Worm (Caenorhabditis elegans) whole organism, L4 larva: ENCODE measurements around the gene Y49F6B.19.
A peak's percentile ranks its signal among the peaks of the same experiment; 100 is the strongest.

Experiments
- F49E8.2 ChIP-seq: sonication (generic microtip); optimal IDR thresholded peaks from 2 replicates; lab custom pipeline; 2016; ENCODE audit warnings: missing compliant biosample characterization, mild to moderate bottlenecking, missing genetic modification characterization, borderline replicate concordance
- Y105C5A.15 ChIP-seq: fragments of 200-800 bp; sonication (Bioruptor generic); IDR thresholded peaks from 2 replicates; pipeline ENCODE4 v1.3.6; 2022; ENCODE audit warnings: missing genetic modification characterization, missing compliant biosample characterization
- Y5F2A.4 ChIP-seq: fragments of 200-800 bp; sonication (Bioruptor generic); optimal IDR thresholded peaks from 2 replicates; lab custom pipeline; 2018; ENCODE audit warnings: mild to moderate bottlenecking, missing genetic modification characterization, missing compliant biosample characterization
- ZK337.2 ChIP-seq: fragments of 200-800 bp; sonication (Bioruptor generic); IDR thresholded peaks from 2 replicates; pipeline ENCODE4 v1.3.6; 2022; ENCODE audit warnings: missing genetic modification reagents, missing genetic modification characterization, missing compliant biosample characterization
- ZK546.5 ChIP-seq, 2 experiments: sonication (generic microtip); optimal IDR thresholded peaks; 2 replicates each; lab custom pipeline; 2017; ENCODE audit warnings: missing biosample characterization in 2 of 2, missing genetic modification characterization in 2 of 2
- ama-1 ChIP-seq: fragments of 150-350 bp; optimal IDR thresholded peaks from 2 replicates; lab custom pipeline; 2014; ENCODE audit warnings: inconsistent platforms, mixed read lengths
- ceh-32 ChIP-seq: sonication (generic microtip); optimal IDR thresholded peaks from 2 replicates; lab custom pipeline; 2016; ENCODE audit warnings: mild to moderate bottlenecking, missing genetic modification characterization, missing compliant biosample characterization; ENCODE audit not compliant: poor library complexity
- ceh-44 ChIP-seq: fragments of 200-800 bp; sonication (Bioruptor generic); IDR thresholded peaks from 2 replicates; pipeline ENCODE4 v1.3.6; 2022; ENCODE audit warnings: missing genetic modification reagents, missing genetic modification characterization, missing compliant biosample characterization
- ceh-62 ChIP-seq: sonication (generic microtip); optimal IDR thresholded peaks from 2 replicates; lab custom pipeline; 2017; ENCODE audit warnings: missing biosample characterization, missing genetic modification characterization
- cey-2 ChIP-seq: sonication (generic microtip); optimal IDR thresholded peaks from 3 replicates; lab custom pipeline; 2017; ENCODE audit warnings: missing genetic modification characterization, mild to moderate bottlenecking, missing compliant biosample characterization, antibody characterized with exemption, borderline replicate concordance; ENCODE audit not compliant: insufficient read depth
- daf-19 ChIP-seq: fragments of 200-800 bp; sonication (Bioruptor generic); conservative IDR thresholded peaks from 2 replicates; pipeline ENCODE4 v1.3.6; 2022; ENCODE audit warnings: missing genetic modification characterization, missing compliant biosample characterization
- dmd-8 ChIP-seq: fragments of 200-800 bp; sonication (Bioruptor generic); IDR thresholded peaks from 2 replicates; pipeline ENCODE4 v1.3.6; 2022; ENCODE audit warnings: missing genetic modification characterization, missing compliant biosample characterization
- hif-1 ChIP-seq, 2 experiments: sonication (generic microtip); optimal IDR thresholded peaks; 2 replicates each; lab custom pipeline; 2016 to 2017; ENCODE audit warnings: missing compliant biosample characterization in 2 of 2, missing genetic modification characterization in 2 of 2, missing genetic modification reagents in 2 of 2, missing genotype in 2 of 2, mild to moderate bottlenecking in 1 of 2
- jun-1 ChIP-seq: fragments of 150-350 bp; optimal IDR thresholded peaks from 2 replicates; lab custom pipeline; 2014; ENCODE audit warnings: missing biosample characterization, missing genetic modification reagents, missing genetic modification characterization
- lin-1 ChIP-seq: fragments of 200-800 bp; sonication (Bioruptor generic); IDR thresholded peaks from 2 replicates; pipeline ENCODE4 v1.3.6; 2022; ENCODE audit warnings: missing genetic modification reagents, missing genetic modification characterization, missing compliant biosample characterization
- lin-13 ChIP-seq: fragments of 150-350 bp; optimal IDR thresholded peaks from 2 replicates; lab custom pipeline; 2014; ENCODE audit warnings: missing biosample characterization, missing genetic modification reagents, missing genetic modification characterization
- lin-29 ChIP-seq: fragments of 200-800 bp; sonication (Bioruptor generic); IDR thresholded peaks from 2 replicates; pipeline ENCODE4 v1.3.6; 2022; ENCODE audit warnings: missing genetic modification reagents, missing genetic modification characterization, missing compliant biosample characterization
- mdt-29 ChIP-seq: fragments of 200-800 bp; sonication (Bioruptor generic); IDR thresholded peaks from 2 replicates; pipeline ENCODE4 v1.3.6; 2022; ENCODE audit warnings: missing genetic modification reagents, missing genetic modification characterization, missing compliant biosample characterization
- mes-2 ChIP-seq: sonication (generic microtip); optimal IDR thresholded peaks from 2 replicates; lab custom pipeline; 2016; ENCODE audit warnings: missing genotype, mild to moderate bottlenecking, missing genetic modification characterization, missing compliant biosample characterization; ENCODE audit not compliant: poor library complexity, severe bottlenecking
- nhr-102 ChIP-seq: sonication (generic microtip); optimal IDR thresholded peaks from 2 replicates; lab custom pipeline; 2016; ENCODE audit warnings: mild to moderate bottlenecking, missing genetic modification characterization, moderate library complexity, missing compliant biosample characterization
- nhr-237 ChIP-seq: sonication (generic microtip); optimal IDR thresholded peaks from 2 replicates; lab custom pipeline; 2017; ENCODE audit warnings: missing biosample characterization, missing genetic modification characterization
- nhr-41 ChIP-seq: fragments of 200-800 bp; sonication (Bioruptor generic); IDR thresholded peaks from 2 replicates; pipeline ENCODE4 v1.3.6; 2022; ENCODE audit warnings: missing genetic modification reagents, missing genetic modification characterization, missing compliant biosample characterization
- nhr-42 ChIP-seq: fragments of 200-800 bp; sonication (Bioruptor generic); IDR thresholded peaks from 2 replicates; pipeline ENCODE4 v1.3.6; 2022; ENCODE audit warnings: missing genetic modification characterization, missing compliant biosample characterization
- nhr-6 ChIP-seq: fragments of 150-350 bp; optimal IDR thresholded peaks from 2 replicates; lab custom pipeline; 2014; ENCODE audit warnings: missing biosample characterization, missing genetic modification characterization
- nhr-76 ChIP-seq: fragments of 150-350 bp; optimal IDR thresholded peaks from 2 replicates; lab custom pipeline; 2014; ENCODE audit warnings: missing biosample characterization, missing genetic modification characterization
- set-16 ChIP-seq: fragments of 200-800 bp; sonication (Bioruptor generic); IDR thresholded peaks from 2 replicates; pipeline ENCODE4 v1.3.6; 2022; ENCODE audit warnings: missing genetic modification reagents, missing genetic modification characterization, missing compliant biosample characterization
- tra-1 ChIP-seq: fragments of 200-800 bp; sonication (Bioruptor generic); IDR thresholded peaks from 2 replicates; pipeline ENCODE4 v1.3.6; 2022; ENCODE audit warnings: missing genetic modification reagents, missing genetic modification characterization, missing compliant biosample characterization
- unc-62 ChIP-seq, 3 experiments: fragments of 150-350 bp in 1 of 3; sonication (generic microtip); optimal IDR thresholded peaks in 2 of 3; peaks in 1 of 3; 1 replicate in 1 of 3; 2 replicates in 2 of 3; lab custom pipeline; 2014 to 2017; ENCODE audit warnings: missing biosample characterization in 3 of 3, missing genetic modification characterization in 3 of 3, missing genetic modification reagents in 3 of 3, missing genotype in 1 of 3
- zfp-2 ChIP-seq: sonication (generic microtip); optimal IDR thresholded peaks from 2 replicates; lab custom pipeline; 2016; ENCODE audit warnings: mild to moderate bottlenecking, missing genetic modification characterization, missing compliant biosample characterization
- zip-2 ChIP-seq: fragments of 150-350 bp; optimal IDR thresholded peaks from 2 replicates; lab custom pipeline; 2014; ENCODE audit warnings: missing biosample characterization, missing genetic modification characterization

The Y49F6B.19 gene

ce11 chrII:3512240-3512639 lies at the start of gene Y49F6B.19:
Y49F6B.19 (minus strand) TSS chrII:3512340.
- TF ChIP-seq mes-2 (tag; lab: Kevin White, UChicago) = no peak
- TF ChIP-seq mdt-29 = no peak
- TF ChIP-seq tra-1 (GFP tag; lab: Robert Waterston, UW) = 0 out of 2 replicates have a peak, but pooled peaks have one; percentile 19
- TF ChIP-seq dmd-8 (GFP tag; lab: Robert Waterston, UW) = no peak

- no peak for TF ChIP-seq ceh-32 (tag; lab: Kevin White, UChicago)
- TF ChIP-seq hif-1 (tag; optimal IDR thresholded peaks at IDR 0.05; lab: Kevin White, UChicago) = no peak
- TF ChIP-seq nhr-42 (GFP tag; lab: Robert Waterston, UW) = no peak
- TF ChIP-seq lin-13 (GFP tag; lab: Kevin White, UChicago) = no peak
- no peak for TF ChIP-seq jun-1 (tag; lab: Kevin White, UChicago)
- no peak for TF ChIP-seq nhr-6 (tag; lab: Kevin White, UChicago)
- TF ChIP-seq ZK546.5 (tag; optimal IDR thresholded peaks at IDR 0.05; lab: Kevin White, UChicago) = no peak
- TF ChIP-seq zfp-2 (tag; lab: Kevin White, UChicago) = no peak
- no peak for TF ChIP-seq ZK337.2 (GFP tag; lab: Robert Waterston, UW)
- no peak for TF ChIP-seq lin-29 (GFP tag; lab: Robert Waterston, UW)
- no peak for TF ChIP-seq zip-2
- TF ChIP-seq Y5F2A.4 (GFP tag; lab: Kevin White, UChicago) = no peak
- no peak for TF ChIP-seq mdt-29
- no peak for TF ChIP-seq cey-2 (tag; lab: Kevin White, UChicago)
- TF ChIP-seq nhr-237 = no peak
- TF ChIP-seq Y105C5A.15 = no peak
- TF ChIP-seq daf-19 = no peak
- TF ChIP-seq nhr-76 = no peak
Measured at ce11 chrII:3561561-3561960, 49.4 kb upstream of the Y49F6B.19 start, which contains the start of gene W10G11.2. W10G11.2 (minus strand) TSS chrII:3561661.

- TF ChIP-seq jun-1 (tag; lab: Kevin White, UChicago) (no peak), ceh-62 (tag; lab: Kevin White, UChicago) (no peak)
Measured at ce11 chrII:3560592-3560991, 48.5 kb upstream of the Y49F6B.19 start, which contains the start of gene W10G11.1. W10G11.1 (minus strand) TSS chrII:3560692.

- TF ChIP-seq ZK546.5 (tag; optimal IDR thresholded peaks at IDR 0.05; lab: Kevin White, UChicago) (no peak), unc-62 (GFP tag; optimal IDR thresholded peaks at IDR 0.05 in 1 of 2; lab: Kevin White, UChicago) (peak in 1 of 2 experiments; percentile 52), unc-62 (tag; optimal IDR thresholded peaks at IDR 0.05; lab: Kevin White, UChicago) (no peak), mes-2 (tag; lab: Kevin White, UChicago) (no peak), set-16 (GFP tag; lab: Robert Waterston, UW) (peak; percentile 53)
Measured at ce11 chrII:3557417-3557816, 45.3 kb upstream of the Y49F6B.19 start, which contains the start of gene lgc-45. lgc-45 (plus strand) TSS chrII:3557472.

- TF ChIP-seq lin-1 (GFP tag; lab: Robert Waterston, UW) (no peak), set-16 (GFP tag; lab: Robert Waterston, UW) (no peak), nhr-102 (tag; lab: Kevin White, UChicago) (no peak), ceh-44 (GFP tag; lab: Robert Waterston, UW) (no peak), ama-1 (lab: Kevin White, UChicago) (no peak), F49E8.2 (tag; lab: Kevin White, UChicago) (no peak), ZK337.2 (GFP tag; lab: Robert Waterston, UW) (no peak), nhr-41 (GFP tag; lab: Robert Waterston, UW) (no peak)
Measured at ce11 chrII:3556584-3556983, 44.4 kb upstream of the Y49F6B.19 start.
